Worm (Caenorhabditis elegans) whole organism, L4 larva: ENCODE measurements around the gene ZK353.4.

Source experiments
- F10B5.3 ChIP-seq: sonication (generic microtip); optimal IDR thresholded peaks from 2 replicates; lab custom pipeline; 2016; ENCODE audit warnings: mild to moderate bottlenecking, missing genetic modification characterization, missing compliant biosample characterization
- F49E8.2 ChIP-seq: sonication (generic microtip); optimal IDR thresholded peaks from 2 replicates; lab custom pipeline; 2016; ENCODE audit warnings: missing compliant biosample characterization, mild to moderate bottlenecking, missing genetic modification characterization, borderline replicate concordance
- T26A8.4 ChIP-seq: fragments of 200-800 bp; sonication (Bioruptor generic); IDR thresholded peaks from 2 replicates; pipeline ENCODE4 v1.3.6; 2022; ENCODE audit warnings: missing genetic modification characterization, missing compliant biosample characterization
- Y48G9A.11 ChIP-seq: fragments of 200-800 bp; sonication (Bioruptor generic); IDR thresholded peaks from 2 replicates; pipeline ENCODE4 v1.3.6; 2022; ENCODE audit warnings: missing genetic modification reagents, missing genetic modification characterization, missing compliant biosample characterization
- Y5F2A.4 ChIP-seq: fragments of 200-800 bp; sonication (Bioruptor generic); optimal IDR thresholded peaks from 2 replicates; lab custom pipeline; 2018; ENCODE audit warnings: mild to moderate bottlenecking, missing genetic modification characterization, missing compliant biosample characterization
- Y75B8A.6 ChIP-seq: fragments of 200-800 bp; sonication (Bioruptor generic); IDR thresholded peaks from 2 replicates; pipeline ENCODE4 v1.3.6; 2022; ENCODE audit warnings: missing genetic modification reagents, missing genetic modification characterization, missing compliant biosample characterization
- aly-2 ChIP-seq: sonication (generic microtip); optimal IDR thresholded peaks from 2 replicates; lab custom pipeline; 2018; ENCODE audit warnings: missing biosample characterization, missing genetic modification characterization
- arid-1 ChIP-seq: fragments of 200-800 bp; sonication (Bioruptor generic); conservative IDR thresholded peaks from 2 replicates; pipeline ENCODE4 v1.3.6; 2022; ENCODE audit warnings: missing genetic modification reagents, missing genetic modification characterization, missing compliant biosample characterization
- ceh-32 ChIP-seq: sonication (generic microtip); optimal IDR thresholded peaks from 2 replicates; lab custom pipeline; 2016; ENCODE audit warnings: mild to moderate bottlenecking, missing genetic modification characterization, missing compliant biosample characterization; ENCODE audit not compliant: poor library complexity
- ceh-44 ChIP-seq: fragments of 200-800 bp; sonication (Bioruptor generic); IDR thresholded peaks from 2 replicates; pipeline ENCODE4 v1.3.6; 2022; ENCODE audit warnings: missing genetic modification reagents, missing genetic modification characterization, missing compliant biosample characterization
- ceh-82 ChIP-seq: sonication (generic microtip); optimal IDR thresholded peaks from 2 replicates; lab custom pipeline; 2017; ENCODE audit warnings: missing biosample characterization, missing genetic modification characterization
- ces-1 ChIP-seq: fragments of 150-350 bp; sonication (generic microtip); optimal IDR thresholded peaks from 4 replicates; lab custom pipeline; 2014; ENCODE audit warnings: missing biosample characterization, missing genetic modification reagents, missing genetic modification characterization
- cey-2 ChIP-seq: sonication (generic microtip); optimal IDR thresholded peaks from 3 replicates; lab custom pipeline; 2017; ENCODE audit warnings: missing genetic modification characterization, mild to moderate bottlenecking, missing compliant biosample characterization, antibody characterized with exemption, borderline replicate concordance; ENCODE audit not compliant: insufficient read depth
- ctbp-1 ChIP-seq: fragments of 200-800 bp; sonication (Bioruptor generic); IDR thresholded peaks from 2 replicates; pipeline ENCODE4 v1.3.6; 2022; ENCODE audit warnings: missing genetic modification reagents, missing genetic modification characterization, missing compliant biosample characterization
- daf-8 ChIP-seq: fragments of 200-800 bp; sonication (Bioruptor generic); IDR thresholded peaks from 2 replicates; pipeline ENCODE4 v1.3.6; 2022; ENCODE audit warnings: missing genetic modification characterization, missing compliant biosample characterization
- dmd-8 ChIP-seq: fragments of 200-800 bp; sonication (Bioruptor generic); IDR thresholded peaks from 2 replicates; pipeline ENCODE4 v1.3.6; 2022; ENCODE audit warnings: missing genetic modification characterization, missing compliant biosample characterization
- fkh-10 ChIP-seq: fragments of 150-350 bp; optimal IDR thresholded peaks from 2 replicates; lab custom pipeline; 2014; ENCODE audit warnings: missing biosample characterization, missing genetic modification reagents, missing genetic modification characterization
- hlh-11 ChIP-seq: fragments of 200-800 bp; sonication (Bioruptor generic); optimal IDR thresholded peaks from 2 replicates; lab custom pipeline; 2018; ENCODE audit warnings: mild to moderate bottlenecking, missing genetic modification characterization, missing compliant biosample characterization
- hlh-30 ChIP-seq: sonication (generic microtip); optimal IDR thresholded peaks from 2 replicates; lab custom pipeline; 2017; ENCODE audit warnings: antibody characterized with exemption, mild to moderate bottlenecking, missing genetic modification characterization, missing compliant biosample characterization; ENCODE audit not compliant: insufficient read depth
- jun-1 ChIP-seq: fragments of 150-350 bp; optimal IDR thresholded peaks from 2 replicates; lab custom pipeline; 2014; ENCODE audit warnings: missing biosample characterization, missing genetic modification reagents, missing genetic modification characterization
- lin-38 ChIP-seq: fragments of 200-800 bp; sonication (Bioruptor generic); IDR thresholded peaks from 2 replicates; pipeline ENCODE4 v1.3.6; 2022; ENCODE audit warnings: missing genetic modification reagents, missing genetic modification characterization, missing compliant biosample characterization
- lin-39 ChIP-seq: fragments of 150-350 bp; optimal IDR thresholded peaks from 2 replicates; lab custom pipeline; 2014; ENCODE audit warnings: missing biosample characterization, missing genetic modification reagents, missing genetic modification characterization
- lir-3 ChIP-seq: sonication (generic microtip); optimal IDR thresholded peaks from 2 replicates; lab custom pipeline; 2016; ENCODE audit warnings: mild to moderate bottlenecking, missing genetic modification characterization, missing compliant biosample characterization
- lsy-2 ChIP-seq, 2 experiments: fragments of 150-350 bp in 1 of 2; sonication (generic microtip) in 1 of 2; optimal IDR thresholded peaks; 2 replicates each; lab custom pipeline; 2014 to 2017; ENCODE audit warnings: missing biosample characterization in 2 of 2, missing genetic modification characterization in 2 of 2
- madf-5 ChIP-seq, 2 experiments: fragments of 200-800 bp; sonication (Bioruptor generic); IDR thresholded peaks; 2 replicates each; pipeline ENCODE4 v1.3.6; 2022; ENCODE audit warnings: missing compliant biosample characterization in 2 of 2, missing genetic modification characterization in 2 of 2
- mdt-29 ChIP-seq: fragments of 200-800 bp; sonication (Bioruptor generic); IDR thresholded peaks from 2 replicates; pipeline ENCODE4 v1.3.6; 2022; ENCODE audit warnings: missing genetic modification reagents, missing genetic modification characterization, missing compliant biosample characterization
- mxl-2 ChIP-seq: fragments of 200-800 bp; sonication (Bioruptor generic); conservative IDR thresholded peaks from 2 replicates; pipeline ENCODE4 v1.3.6; 2022; ENCODE audit warnings: missing genetic modification reagents, missing genetic modification characterization, missing compliant biosample characterization
- mxl-3 ChIP-seq: fragments of 200-800 bp; sonication (Bioruptor generic); optimal IDR thresholded peaks from 2 replicates; lab custom pipeline; 2018; ENCODE audit warnings: mild to moderate bottlenecking, missing genetic modification characterization, missing compliant biosample characterization
- nhr-10 ChIP-seq: fragments of 150-350 bp; optimal IDR thresholded peaks from 2 replicates; lab custom pipeline; 2014; ENCODE audit warnings: missing biosample characterization, missing genetic modification characterization
- nhr-102 ChIP-seq: sonication (generic microtip); optimal IDR thresholded peaks from 2 replicates; lab custom pipeline; 2016; ENCODE audit warnings: mild to moderate bottlenecking, missing genetic modification characterization, moderate library complexity, missing compliant biosample characterization
- nhr-111 ChIP-seq: fragments of 200-800 bp; sonication (Bioruptor generic); optimal IDR thresholded peaks from 2 replicates; lab custom pipeline; 2018; ENCODE audit warnings: mild to moderate bottlenecking, missing genetic modification characterization, missing compliant biosample characterization
- nhr-41 ChIP-seq: fragments of 200-800 bp; sonication (Bioruptor generic); IDR thresholded peaks from 2 replicates; pipeline ENCODE4 v1.3.6; 2022; ENCODE audit warnings: missing genetic modification reagents, missing genetic modification characterization, missing compliant biosample characterization
- nhr-42 ChIP-seq: fragments of 200-800 bp; sonication (Bioruptor generic); IDR thresholded peaks from 2 replicates; pipeline ENCODE4 v1.3.6; 2022; ENCODE audit warnings: missing genetic modification characterization, missing compliant biosample characterization
- nhr-76 ChIP-seq: fragments of 150-350 bp; optimal IDR thresholded peaks from 2 replicates; lab custom pipeline; 2014; ENCODE audit warnings: missing biosample characterization, missing genetic modification characterization
- pha-4 ChIP-seq, 2 experiments: fragments of 150-350 bp in 1 of 2; fragments of 200-800 bp in 1 of 2; sonication (Bioruptor generic) in 1 of 2; IDR thresholded peaks in 1 of 2; optimal IDR thresholded peaks in 1 of 2; 2 replicates each; pipeline versions ENCODE4 v1.3.6 to Lab custom; 2014 to 2022; ENCODE audit warnings: missing genetic modification characterization in 2 of 2, missing genetic modification reagents in 2 of 2, missing biosample characterization in 1 of 2, missing compliant biosample characterization in 1 of 2
- pqm-1 ChIP-seq: sonication (generic microtip); optimal IDR thresholded peaks from 2 replicates; lab custom pipeline; 2017; ENCODE audit warnings: missing biosample characterization, missing genetic modification characterization
- rbr-2 ChIP-seq: sonication (generic microtip); optimal IDR thresholded peaks from 2 replicates; lab custom pipeline; 2016; ENCODE audit warnings: missing genotype, missing genetic modification characterization, missing compliant biosample characterization
- sdz-12 ChIP-seq: fragments of 200-800 bp; sonication (Bioruptor generic); optimal IDR thresholded peaks from 2 replicates; lab custom pipeline; 2018; ENCODE audit warnings: mild to moderate bottlenecking, missing genetic modification characterization, missing compliant biosample characterization
- snpc-1.2 ChIP-seq: fragments of 200-800 bp; sonication (Bioruptor generic); IDR thresholded peaks from 2 replicates; pipeline ENCODE4 v1.3.6; 2022; ENCODE audit warnings: missing genetic modification reagents, missing genetic modification characterization, missing compliant biosample characterization
- tag-97 ChIP-seq: fragments of 200-800 bp; sonication (Bioruptor generic); IDR thresholded peaks from 2 replicates; pipeline ENCODE4 v1.3.6; 2022; ENCODE audit warnings: missing genetic modification characterization, missing compliant biosample characterization
- unc-39 ChIP-seq: sonication (generic microtip); optimal IDR thresholded peaks from 2 replicates; lab custom pipeline; 2017; ENCODE audit warnings: missing biosample characterization, missing genetic modification characterization
- zag-1 ChIP-seq: fragments of 150-350 bp; optimal IDR thresholded peaks from 2 replicates; lab custom pipeline; 2014; ENCODE audit warnings: missing biosample characterization, missing genetic modification characterization
- zfp-2 ChIP-seq: sonication (generic microtip); optimal IDR thresholded peaks from 2 replicates; lab custom pipeline; 2016; ENCODE audit warnings: mild to moderate bottlenecking, missing genetic modification characterization, missing compliant biosample characterization
- ztf-11 ChIP-seq: fragments of 150-350 bp; optimal IDR thresholded peaks from 2 replicates; lab custom pipeline; 2014; ENCODE audit warnings: missing biosample characterization, missing genetic modification characterization
- ztf-7 ChIP-seq: fragments of 150-350 bp; optimal IDR thresholded peaks from 2 replicates; lab custom pipeline; 2014; ENCODE audit warnings: missing biosample characterization, missing genetic modification characterization

ZK353.4 gene

DNA sequence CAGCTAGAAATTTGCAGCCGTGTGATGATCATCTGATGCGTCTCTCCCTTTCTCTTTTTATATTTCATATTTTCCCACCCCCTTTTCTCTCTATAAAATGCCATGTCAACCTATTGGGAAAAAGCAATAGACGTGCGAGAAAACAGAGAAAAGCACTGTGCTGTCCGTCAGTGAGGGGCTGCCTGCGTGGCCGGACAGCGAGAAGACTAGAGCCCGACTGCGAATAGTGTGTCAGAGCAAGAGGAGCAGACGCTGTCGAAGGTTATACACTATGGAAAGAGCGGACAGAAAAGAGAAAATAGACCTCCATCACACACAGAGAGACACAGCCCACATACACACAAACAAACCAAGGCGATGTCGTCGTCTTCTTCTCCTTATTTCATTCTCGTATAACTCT lies 35.6 kb upstream of the ZK353.4 start (continued):
- TF ChIP-seq nhr-42 (GFP tag; lab: Robert Waterston, UW) (0 out of 2 replicates have a peak, but pooled peaks have one; percentile 12), snpc-1.2 (GFP tag; lab: Robert Waterston, UW) (no peak), madf-5 (GFP tag; IDR thresholded peaks at IDR 0.05; lab: Robert Waterston, UW) (no peak), fkh-10 (GFP tag; lab: Kevin White, UChicago) (no peak), aly-2 (tag; lab: Kevin White, UChicago) (no peak), ceh-44 (no peak), F10B5.3 (tag; lab: Kevin White, UChicago) (no peak), zfp-2 (tag; lab: Kevin White, UChicago) (no peak)
- TF ChIP-seq, all 104 proteins: peak for 40

DNA sequence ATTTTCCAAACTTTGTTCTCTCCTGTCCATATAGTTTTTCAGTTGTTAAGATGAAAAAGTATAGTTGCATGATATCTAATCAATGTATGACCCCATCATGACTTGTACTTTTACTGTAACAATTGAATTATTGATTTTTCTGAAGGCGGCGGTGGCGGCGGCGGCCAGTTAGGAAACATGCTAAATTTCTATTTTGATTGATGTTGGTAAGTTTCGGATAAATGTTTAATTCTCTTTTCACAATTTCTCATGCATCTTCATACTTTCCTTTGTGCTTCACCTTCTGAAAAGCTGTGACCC lies 28.5 kb upstream of the ZK353.4 start, which contains the start of gene sor-1:
Gene sor-1, plus strand, starts transcription at position 201 of the 300 bp plus-strand sequence.
- no peak for TF ChIP-seq aly-2 (tag; lab: Kevin White, UChicago)
- no peak for TF ChIP-seq pqm-1 (tag; lab: Kevin White, UChicago)
- no peak for TF ChIP-seq zag-1 (tag; lab: Kevin White, UChicago)
- no peak for TF ChIP-seq fkh-10 (GFP tag; lab: Kevin White, UChicago)
- no peak for TF ChIP-seq ceh-44
- no peak for TF ChIP-seq ces-1
- TF ChIP-seq hlh-11 (tag; lab: Kevin White, UChicago) = no peak
- TF ChIP-seq nhr-41 = no peak
- no peak for TF ChIP-seq rbr-2 (tag; lab: Kevin White, UChicago)
- no peak for TF ChIP-seq mxl-2
- TF ChIP-seq Y75B8A.6 (GFP tag; lab: Robert Waterston, UW) = no peak
- no peak for TF ChIP-seq T26A8.4 (GFP tag; lab: Robert Waterston, UW)

DNA sequence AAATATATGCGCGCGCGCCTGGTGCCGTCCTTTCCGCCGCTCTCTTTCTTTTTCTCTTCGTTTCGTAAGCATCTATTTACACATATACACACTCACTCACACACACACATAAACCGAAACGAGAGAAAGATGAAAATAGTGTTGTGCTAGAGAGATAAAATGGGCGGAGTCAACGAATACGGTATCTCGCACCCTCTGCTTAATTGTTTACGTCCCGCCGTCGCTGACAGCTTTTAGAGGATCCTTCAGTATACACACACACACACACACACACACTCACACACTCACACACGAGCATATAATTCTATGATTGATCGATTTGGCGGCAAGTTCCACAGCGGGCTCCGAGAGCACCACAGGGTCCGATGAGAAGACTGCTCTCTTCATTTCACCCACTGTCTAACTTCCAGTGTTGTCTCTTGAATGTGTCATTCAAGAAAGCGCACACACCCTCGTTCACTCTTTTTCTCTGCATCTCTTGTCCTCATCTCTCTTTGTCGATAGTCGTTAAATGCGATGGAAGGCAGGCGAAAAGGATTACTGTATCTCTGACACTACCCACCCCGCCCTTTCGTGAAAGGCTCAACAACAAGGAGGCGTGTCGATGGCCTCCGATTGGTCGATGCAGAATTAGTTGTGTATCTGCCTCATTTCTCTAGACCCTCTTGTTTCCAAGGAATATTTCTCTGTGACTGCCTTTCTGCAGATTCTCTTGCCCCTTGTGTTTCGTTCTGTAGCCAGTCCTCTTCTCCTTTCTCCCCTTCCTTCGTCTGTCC lies 27.9 kb upstream of the ZK353.4 start:
- TF ChIP-seq Y5F2A.4 (no peak), Y75B8A.6 (GFP tag; lab: Robert Waterston, UW) (no peak), nhr-111 (GFP tag; lab: Kevin White, UChicago) (no peak), mxl-3 (peak; percentile 70), unc-39 (tag; lab: Kevin White, UChicago) (no peak), lsy-2 (tag; optimal IDR thresholded peaks at IDR 0.05; lab: Kevin White, UChicago) (peak; percentile 97 to 98), nhr-76 (tag; lab: Kevin White, UChicago) (peak; percentile 24), mxl-2 (0 out of 2 replicates have a peak, but pooled peaks have one; percentile 53), madf-5 (GFP tag; IDR thresholded peaks at IDR 0.05; lab: Robert Waterston, UW) (no peak), pha-4 (GFP tag; IDR thresholded peaks at IDR 0.05; lab: Robert Waterston, UW) (peak; percentile 74), pha-4 (tag; optimal IDR thresholded peaks at IDR 0.05; lab: Kevin White, UChicago) (peak; percentile 76), lin-38 (peak; percentile 69), arid-1 (peak; percentile 64; the same call in 1 of the 2 replicates), daf-8 (GFP tag; lab: Robert Waterston, UW) (no peak), ztf-11 (tag; lab: Kevin White, UChicago) (no peak), tag-97 (no peak), hlh-30 (tag; lab: Kevin White, UChicago) (peak; percentile 83), mdt-29 (no peak), ceh-32 (tag; lab: Kevin White, UChicago) (peak; percentile 71), ctbp-1 (peak; percentile 89), cey-2 (no peak), ztf-7 (tag; lab: Kevin White, UChicago) (peak; percentile 34), lin-39 (tag; lab: Kevin White, UChicago) (peak; percentile 57), dmd-8 (no peak), sdz-12 (GFP tag; lab: Kevin White, UChicago) (no peak), zag-1 (tag; lab: Kevin White, UChicago) (peak; percentile 60), F49E8.2 (no peak), ceh-82 (tag; lab: Kevin White, UChicago) (no peak), nhr-102 (tag; lab: Kevin White, UChicago) (peak; percentile 90), lir-3 (peak; percentile 34), Y48G9A.11 (GFP tag; lab: Robert Waterston, UW) (no peak), nhr-10 (tag; lab: Kevin White, UChicago) (no peak), jun-1 (tag; lab: Kevin White, UChicago) (peak; percentile 69)
